Fruit fly (Drosophila melanogaster) whole organism, embryonic: ENCODE data around the gene Rpn9.
A peak's percentile ranks its signal among the peaks of the same experiment; 100 is the strongest.

ENCODE experiments used
- Atf-2 ChIP-seq: fragments of 200-800 bp; sonication (Bioruptor generic); optimal IDR thresholded peaks from 2 replicates; lab custom pipeline; 2016; ENCODE audit warnings: missing biosample characterization, missing genetic modification characterization
- Bgb ChIP-seq: fragments of 200-800 bp; sonication (Bioruptor generic); IDR thresholded peaks from 2 replicates; pipeline ENCODE4 v1.3.6; 2022; ENCODE audit warnings: missing biosample characterization, missing genetic modification characterization; ENCODE audit not compliant: partially characterized antibody
- BtbVII ChIP-seq: fragments of 200-800 bp; sonication (Bioruptor generic); optimal IDR thresholded peaks from 3 replicates; lab custom pipeline; 2017; ENCODE audit warnings: missing biosample characterization, mild to moderate bottlenecking, missing genetic modification characterization
- CG10267 ChIP-seq: fragments of 200-800 bp; sonication (Bioruptor generic); optimal IDR thresholded peaks from 2 replicates; lab custom pipeline; 2018; ENCODE audit warnings: missing biosample characterization, mild to moderate bottlenecking, missing genetic modification characterization, moderate library complexity
- CG10654 ChIP-seq: fragments of 200-800 bp; sonication (Bioruptor generic); optimal IDR thresholded peaks from 2 replicates; lab custom pipeline; 2016; ENCODE audit warnings: missing biosample characterization, missing genetic modification characterization
- CG10959 ChIP-seq: fragments of 200-800 bp; sonication (Bioruptor generic); IDR thresholded peaks from 2 replicates; pipeline ENCODE4 v1.3.6; 2022; ENCODE audit warnings: missing biosample characterization, missing genetic modification characterization
- CG12299 ChIP-seq: fragments of 200-800 bp; sonication (Bioruptor generic); optimal IDR thresholded peaks from 2 replicates; lab custom pipeline; 2018; ENCODE audit warnings: missing biosample characterization, mild to moderate bottlenecking, missing genetic modification characterization
- CG12391 ChIP-seq: fragments of 200-800 bp; sonication (Bioruptor generic); optimal IDR thresholded peaks from 3 replicates; lab custom pipeline; 2018; ENCODE audit warnings: missing biosample characterization, mild to moderate bottlenecking, missing genetic modification characterization, moderate library complexity
- CG14710 ChIP-seq: fragments of 200-800 bp; sonication (Bioruptor generic); optimal IDR thresholded peaks from 3 replicates; lab custom pipeline; 2019; ENCODE audit warnings: missing biosample characterization, mild to moderate bottlenecking, missing genetic modification characterization, moderate library complexity
- CG1647 ChIP-seq: fragments of 200-800 bp; sonication (Bioruptor generic); optimal IDR thresholded peaks from 3 replicates; lab custom pipeline; 2016; ENCODE audit warnings: missing biosample characterization, missing genetic modification characterization
- CG16815 ChIP-seq: fragments of 200-800 bp; sonication (Bioruptor generic); optimal IDR thresholded peaks from 3 replicates; lab custom pipeline; 2017; ENCODE audit warnings: missing biosample characterization, mild to moderate bottlenecking, missing genetic modification characterization
- CG18599 ChIP-seq: fragments of 200-800 bp; sonication (Bioruptor generic); optimal IDR thresholded peaks from 3 replicates; lab custom pipeline; 2017; ENCODE audit warnings: missing biosample characterization, missing genetic modification characterization, mild to moderate bottlenecking, moderate library complexity, missing genetic modification reagents
- CG2120 ChIP-seq: fragments of 200-800 bp; sonication (Bioruptor generic); optimal IDR thresholded peaks from 3 replicates; lab custom pipeline; 2016; ENCODE audit warnings: missing biosample characterization, missing genetic modification characterization
- CG2199 ChIP-seq: fragments of 200-800 bp; sonication (Bioruptor generic); IDR thresholded peaks from 3 replicates; pipeline ENCODE4 v1.3.6; 2022; ENCODE audit warnings: missing biosample characterization, missing genetic modification characterization
- CG2712 ChIP-seq: fragments of 200-800 bp; optimal IDR thresholded peaks from 3 replicates; lab custom pipeline; 2019; ENCODE audit warnings: missing biosample characterization, mild to moderate bottlenecking, missing genetic modification characterization, moderate library complexity
- CG34376 ChIP-seq: fragments of 200-800 bp; sonication (Bioruptor generic); optimal IDR thresholded peaks from 2 replicates; lab custom pipeline; 2018; ENCODE audit warnings: missing biosample characterization, mild to moderate bottlenecking, missing genetic modification characterization
- CG4404 ChIP-seq: fragments of 200-800 bp; sonication (Bioruptor generic); IDR thresholded peaks from 2 replicates; pipeline ENCODE4 v1.3.6; 2022; ENCODE audit warnings: missing biosample characterization, missing genetic modification characterization
- CG6813 ChIP-seq: fragments of 200-800 bp; sonication (Bioruptor generic); optimal IDR thresholded peaks from 2 replicates; lab custom pipeline; 2017; ENCODE audit warnings: missing biosample characterization, missing genetic modification characterization, mild to moderate bottlenecking, moderate library complexity, missing genetic modification reagents
- CG7271 ChIP-seq: fragments of 200-800 bp; sonication (Bioruptor generic); optimal IDR thresholded peaks from 2 replicates; lab custom pipeline; 2018; ENCODE audit warnings: missing biosample characterization, mild to moderate bottlenecking, missing genetic modification characterization, moderate library complexity
- CG7928 ChIP-seq: fragments of 200-800 bp; sonication (Bioruptor generic); optimal IDR thresholded peaks from 2 replicates; lab custom pipeline; 2017; ENCODE audit warnings: missing biosample characterization, mild to moderate bottlenecking, missing genetic modification characterization
- CG8281 ChIP-seq: fragments of 200-800 bp; sonication (Bioruptor generic); optimal IDR thresholded peaks from 2 replicates; lab custom pipeline; 2018; ENCODE audit warnings: missing biosample characterization, mild to moderate bottlenecking, missing genetic modification characterization, moderate library complexity
- CG9215 ChIP-seq: fragments of 200-800 bp; sonication (Bioruptor generic); IDR thresholded peaks from 2 replicates; pipeline ENCODE4 v1.3.6; 2022; ENCODE audit warnings: missing biosample characterization, missing genetic modification characterization
- CG9817 ChIP-seq: fragments of 200-800 bp; sonication (Bioruptor generic); optimal IDR thresholded peaks from 2 replicates; lab custom pipeline; 2018; ENCODE audit warnings: missing biosample characterization, mild to moderate bottlenecking, missing genetic modification characterization, moderate library complexity
- Dbx ChIP-seq: fragments of 200-800 bp; sonication (Bioruptor generic); IDR thresholded peaks from 3 replicates; pipeline ENCODE4 v1.3.6; 2022; ENCODE audit warnings: missing biosample characterization, missing genetic modification characterization
- Dek ChIP-seq: fragments of 200-800 bp; sonication (Bioruptor generic); optimal IDR thresholded peaks from 3 replicates; lab custom pipeline; 2019; ENCODE audit warnings: missing biosample characterization, mild to moderate bottlenecking, missing genetic modification characterization, moderate library complexity
- ERR ChIP-seq: fragments of 200-800 bp; sonication (Bioruptor generic); optimal IDR thresholded peaks from 2 replicates; lab custom pipeline; 2016; ENCODE audit warnings: missing biosample characterization, missing genetic modification characterization
- Elba2 ChIP-seq: fragments of 200-800 bp; sonication (Bioruptor generic); optimal IDR thresholded peaks from 3 replicates; lab custom pipeline; 2016; ENCODE audit warnings: missing biosample characterization, missing genetic modification characterization
- HLH4C ChIP-seq: fragments of 200-800 bp; sonication (Bioruptor generic); IDR thresholded peaks from 3 replicates; pipeline ENCODE4 v1.3.6; 2022; ENCODE audit warnings: missing biosample characterization, missing genetic modification characterization; ENCODE audit not compliant: partially characterized antibody
- Mad ChIP-seq: fragments of 200-800 bp; sonication (Bioruptor generic); optimal IDR thresholded peaks from 2 replicates; lab custom pipeline; 2016; ENCODE audit warnings: missing biosample characterization, missing genetic modification characterization
- Max ChIP-seq: fragments of 200-800 bp; sonication (Bioruptor generic); optimal IDR thresholded peaks from 2 replicates; lab custom pipeline; 2016; ENCODE audit warnings: missing biosample characterization, mild to moderate bottlenecking, missing genetic modification characterization
- NC2α ChIP-seq: fragments of 200-800 bp; sonication (Bioruptor generic); optimal IDR thresholded peaks from 2 replicates; lab custom pipeline; 2016; ENCODE audit warnings: missing biosample characterization, missing genetic modification characterization
- Rx ChIP-seq: fragments of 200-800 bp; sonication (Bioruptor generic); IDR thresholded peaks from 2 replicates; pipeline ENCODE4 v1.3.6; 2022; ENCODE audit warnings: missing biosample characterization, missing genetic modification characterization
- Usf ChIP-seq: fragments of 200-800 bp; sonication (Bioruptor generic); optimal IDR thresholded peaks from 2 replicates; lab custom pipeline; 2017; ENCODE audit warnings: missing genotype, missing biosample characterization, missing genetic modification characterization
- YL-1 ChIP-seq: fragments of 200-800 bp; sonication (Bioruptor generic); optimal IDR thresholded peaks from 3 replicates; lab custom pipeline; 2017; ENCODE audit warnings: missing biosample characterization, mild to moderate bottlenecking, missing genetic modification characterization
- cg ChIP-seq: fragments of 200-800 bp; sonication (Bioruptor generic); optimal IDR thresholded peaks from 3 replicates; lab custom pipeline; 2019; ENCODE audit warnings: missing biosample characterization, mild to moderate bottlenecking, missing genetic modification characterization, moderate library complexity
- chinmo ChIP-seq: fragments of 200-800 bp; sonication (Bioruptor generic); IDR thresholded peaks from 4 replicates; pipeline ENCODE4 v1.3.6; 2022; ENCODE audit warnings: missing biosample characterization, missing genetic modification characterization; ENCODE audit not compliant: partially characterized antibody
- croc ChIP-seq: fragments of 200-800 bp; sonication (Bioruptor generic); conservative IDR thresholded peaks from 3 replicates; pipeline ENCODE4 v1.3.6; 2022; ENCODE audit warnings: missing biosample characterization, missing genetic modification characterization
- hkb ChIP-seq, 2 experiments: fragments of 200-800 bp in 1 of 2; fragments of >200 bp in 1 of 2; sonication (Bioruptor generic) in 1 of 2; IDR thresholded peaks in 1 of 2; optimal IDR thresholded peaks in 1 of 2; 2 replicates each; pipeline versions ENCODE4 v1.3.6 to Lab custom; 2017 to 2022; ENCODE audit warnings: missing biosample characterization in 1 of 2, missing genetic modification characterization in 1 of 2
- ind ChIP-seq: fragments of 200-800 bp; sonication (Bioruptor generic); optimal IDR thresholded peaks from 3 replicates; lab custom pipeline; 2016; ENCODE audit warnings: missing biosample characterization, missing genetic modification characterization
- mam ChIP-seq: fragments of 200-800 bp; sonication (Bioruptor generic); optimal IDR thresholded peaks from 3 replicates; lab custom pipeline; 2016; ENCODE audit warnings: missing biosample characterization, missing genetic modification characterization
- pan ChIP-seq, 4 experiments: fragments of >200 bp in 3 of 4; fragments of 200-800 bp in 1 of 4; sonication (Bioruptor generic) in 1 of 4; optimal IDR thresholded peaks in 3 of 4; IDR thresholded peaks in 1 of 4; 2 replicates each; pipeline versions ENCODE4 v1.3.6 to Lab custom; 2017 to 2022; ENCODE audit warnings: missing biosample characterization in 2 of 4, missing genetic modification characterization in 2 of 4, mixed read lengths in 1 of 4
- peb ChIP-seq: fragments of 200-800 bp; sonication (Bioruptor generic); IDR thresholded peaks from 2 replicates; pipeline ENCODE4 v1.3.6; 2022; ENCODE audit warnings: missing biosample characterization, missing genetic modification characterization
- pros ChIP-seq: fragments of 200-800 bp; sonication (Bioruptor generic); optimal IDR thresholded peaks from 3 replicates; lab custom pipeline; 2019; ENCODE audit warnings: missing biosample characterization, mild to moderate bottlenecking, missing genetic modification characterization, moderate library complexity
- sd ChIP-seq: fragments of 200-800 bp; sonication (Bioruptor generic); optimal IDR thresholded peaks from 3 replicates; lab custom pipeline; 2018; ENCODE audit warnings: missing biosample characterization, mild to moderate bottlenecking, missing genetic modification characterization, moderate library complexity
- sr ChIP-seq: fragments of 200-800 bp; sonication (Bioruptor generic); IDR thresholded peaks from 3 replicates; pipeline ENCODE4 v1.3.6; 2022; ENCODE audit warnings: missing biosample characterization, missing genetic modification characterization
- ttk ChIP-seq: fragments of 200-800 bp; sonication (Bioruptor generic); IDR thresholded peaks from 2 replicates; pipeline ENCODE4 v2.1.2; 2022; ENCODE audit warnings: missing biosample characterization, missing genetic modification characterization
- twi ChIP-seq: fragments of 200-800 bp; optimal IDR thresholded peaks from 2 replicates; lab custom pipeline; 2019; ENCODE audit warnings: missing biosample characterization, mild to moderate bottlenecking, missing genetic modification characterization, moderate library complexity

Rpn9 gene

DNA sequence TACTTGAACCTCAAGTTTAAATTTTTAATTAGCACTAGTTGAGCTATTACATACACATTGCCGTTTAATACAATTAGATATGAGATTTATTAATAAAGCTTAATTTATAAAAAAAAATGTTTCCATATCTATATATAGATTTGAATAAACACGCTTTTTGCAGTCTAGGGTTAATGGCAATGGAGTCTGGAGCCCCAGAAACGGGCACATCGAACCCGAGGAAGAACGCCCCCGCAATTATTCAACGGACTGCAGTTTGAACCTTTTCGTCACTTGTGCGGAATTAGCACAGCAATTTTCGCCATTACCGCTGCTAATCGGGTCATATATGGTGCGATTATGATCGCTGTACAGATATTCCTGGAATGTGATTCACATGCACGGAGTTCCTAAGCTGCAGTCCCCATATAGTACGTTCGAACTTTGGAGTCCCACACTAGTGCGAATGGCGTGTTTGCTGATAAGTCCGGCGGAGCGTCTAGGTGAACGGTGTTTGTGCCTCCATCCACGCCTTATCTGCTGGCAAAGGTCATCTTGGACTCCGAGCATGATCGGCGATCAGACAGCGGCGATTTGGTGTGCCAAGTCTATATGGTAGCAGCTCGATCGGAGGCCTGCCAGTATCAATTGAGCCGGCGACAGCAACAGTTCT, 30.5 kb upstream of the Rpn9 start, which contains the start of gene Lsd-1 (continued):
- TF ChIP-seq CG4404 (GFP tag; lab: Robert Waterston, UW), result no peak
- TF ChIP-seq mam (GFP tag; lab: Kevin White, UChicago), result no peak
- TF ChIP-seq sd (tag; lab: Kevin White, UChicago), result peak; percentile 43
- no peak for TF ChIP-seq Usf (GFP tag; lab: Kevin White, UChicago)
- no peak for TF ChIP-seq twi (tag; lab: Kevin White, UChicago)
- no peak for TF ChIP-seq Rx (GFP tag; lab: Robert Waterston, UW)
- no peak for TF ChIP-seq HLH4C (GFP tag; lab: Robert Waterston, UW)
- TF ChIP-seq CG10267 (tag; lab: Kevin White, UChicago), result no peak
- TF ChIP-seq CG7928 (GFP tag; lab: Kevin White, UChicago), result no peak
- TF ChIP-seq chinmo (GFP tag; lab: Robert Waterston, UW), result peak; percentile 64; the same call in 1 of the 4 replicates
- TF ChIP-seq CG14710 (tag; lab: Kevin White, UChicago), result no peak
- TF ChIP-seq CG34376 (GFP tag; lab: Kevin White, UChicago), result peak; percentile 83
- TF ChIP-seq sr (GFP tag; lab: Robert Waterston, UW), result no peak
- no peak for TF ChIP-seq Dek (tag; lab: Kevin White, UChicago)
- no peak for TF ChIP-seq CG7271 (tag; lab: Kevin White, UChicago)
- TF ChIP-seq croc (GFP tag; lab: Robert Waterston, UW), result no peak

DNA sequence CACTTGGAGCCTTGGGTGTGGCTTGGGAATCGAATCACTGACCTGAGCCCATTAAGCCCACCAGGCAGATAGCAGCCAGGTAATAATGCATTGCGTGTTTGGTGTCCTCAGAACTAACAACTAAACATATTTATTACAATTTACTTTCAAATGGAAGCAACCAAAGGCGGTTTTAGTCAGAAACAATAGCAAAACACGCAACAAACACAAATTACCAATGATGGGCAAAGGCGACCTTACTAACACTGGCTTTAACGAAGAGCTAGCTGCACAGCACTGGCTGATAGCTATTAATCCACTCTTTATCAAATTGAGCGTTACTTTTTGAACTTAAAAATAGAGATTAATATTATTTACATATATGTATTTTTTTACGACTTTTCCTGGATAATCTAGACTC, 29.8 kb upstream of the Rpn9 start, which contains the start of gene udt:
Gene udt, minus strand, starts transcription at position 249 of the 400 bp plus-strand sequence.
- TF ChIP-seq CG10959 (no peak), CG10654 (GFP tag; lab: Kevin White, UChicago) (peak; percentile 6), BtbVII (no peak), Atf-2 (GFP tag; lab: Kevin White, UChicago) (no peak), CG2120 (GFP tag; lab: Kevin White, UChicago) (peak; percentile 48), CG12391 (no peak), CG6813 (GFP tag; lab: Kevin White, UChicago) (no peak), CG8281 (no peak), CG2712 (tag; lab: Kevin White, UChicago) (peak; percentile 13), pan (optimal IDR thresholded peaks at IDR 0.05; lab: Kevin White, UChicago) (no peak), pan (GFP tag; optimal IDR thresholded peaks at IDR 0.05 in 1 of 2, IDR thresholded peaks at IDR 0.05 in 1 of 2) (no peak), pros (GFP tag; lab: Kevin White, UChicago) (no peak), CG9817 (no peak), ERR (GFP tag; lab: Kevin White, UChicago) (no peak), Max (GFP tag; lab: Kevin White, UChicago) (peak; percentile 4), CG18599 (GFP tag; lab: Kevin White, UChicago) (no peak), CG9215 (GFP tag; lab: Robert Waterston, UW) (no peak), Bgb (peak; percentile 8; the same call in 1 of the 2 replicates), CG10267 (tag; lab: Kevin White, UChicago) (peak; percentile 94), CG2199 (GFP tag; lab: Robert Waterston, UW) (no peak), Elba2 (GFP tag; lab: Kevin White, UChicago) (no peak), ind (GFP tag; lab: Kevin White, UChicago) (peak; percentile 14), NC2α (GFP tag; lab: Kevin White, UChicago) (no peak), CG1647 (GFP tag; lab: Kevin White, UChicago) (peak; percentile 24), cg (GFP tag; lab: Kevin White, UChicago) (no peak), ttk (GFP tag; lab: Robert Waterston, UW) (no peak), YL-1 (peak; percentile 12), peb (GFP tag; lab: Robert Waterston, UW) (no peak), CG12299 (no peak), CG16815 (GFP tag; lab: Kevin White, UChicago) (no peak), croc (GFP tag; lab: Robert Waterston, UW) (no peak), Mad (GFP tag; lab: Kevin White, UChicago) (peak; percentile 29), hkb (optimal IDR thresholded peaks at IDR 0.05; lab: Kevin White, UChicago) (no peak), hkb (GFP tag; IDR thresholded peaks at IDR 0.05; lab: Robert Waterston, UW) (no peak), Dbx (GFP tag; lab: Robert Waterston, UW) (no peak)
